Fruit fly (Drosophila melanogaster) whole organism, embryonic: ENCODE measurements around the gene MTPAP.

ENCODE experiments used
- CG11456 ChIP-seq: fragments of 200-800 bp; sonication (Bioruptor generic); IDR thresholded peaks from 3 replicates; pipeline ENCODE4 v1.3.6; 2022; ENCODE audit warnings: missing biosample characterization, missing genetic modification characterization
- CG11560 ChIP-seq: fragments of 200-800 bp; sonication (Bioruptor generic); IDR thresholded peaks from 3 replicates; pipeline ENCODE4 v1.3.6; 2022; ENCODE audit warnings: missing biosample characterization, missing genetic modification characterization
- CG12236 ChIP-seq: fragments of 200-800 bp; sonication (Bioruptor generic); optimal IDR thresholded peaks from 2 replicates; lab custom pipeline; 2016; ENCODE audit warnings: missing biosample characterization, missing genetic modification characterization
- CG1233 ChIP-seq: fragments of 200-800 bp; sonication (Bioruptor generic); optimal IDR thresholded peaks from 4 replicates; lab custom pipeline; 2018; ENCODE audit warnings: missing biosample characterization, mild to moderate bottlenecking, missing genetic modification characterization
- CG14860 ChIP-seq: fragments of 200-800 bp; sonication (Bioruptor generic); IDR thresholded peaks from 3 replicates; pipeline ENCODE4 v1.3.6; 2022; ENCODE audit warnings: missing biosample characterization, missing genetic modification characterization; ENCODE audit not compliant: partially characterized antibody
- CG15514 ChIP-seq: fragments of 200-800 bp; sonication (Bioruptor generic); optimal IDR thresholded peaks from 3 replicates; lab custom pipeline; 2017; ENCODE audit warnings: missing biosample characterization, missing genetic modification characterization, mild to moderate bottlenecking, moderate library complexity, missing genetic modification reagents
- CG15696 ChIP-seq: fragments of 200-800 bp; sonication (Bioruptor generic); optimal IDR thresholded peaks from 2 replicates; lab custom pipeline; 2019; ENCODE audit warnings: missing biosample characterization, mild to moderate bottlenecking, missing genetic modification characterization, moderate library complexity
- CG17186 ChIP-seq: fragments of 200-800 bp; sonication (Bioruptor generic); optimal IDR thresholded peaks from 3 replicates; lab custom pipeline; 2017; ENCODE audit warnings: missing biosample characterization, missing genetic modification reagents, missing genetic modification characterization
- CG17359 ChIP-seq: fragments of 200-800 bp; sonication (Bioruptor generic); optimal IDR thresholded peaks from 3 replicates; lab custom pipeline; 2018; ENCODE audit warnings: missing biosample characterization, mild to moderate bottlenecking, missing genetic modification characterization, moderate library complexity
- CG18476 ChIP-seq: fragments of 200-800 bp; sonication (Bioruptor generic); optimal IDR thresholded peaks from 2 replicates; lab custom pipeline; 2016; ENCODE audit warnings: missing biosample characterization, mild to moderate bottlenecking, missing genetic modification characterization
- CG2116 ChIP-seq: fragments of 200-800 bp; sonication (Bioruptor generic); optimal IDR thresholded peaks from 3 replicates; lab custom pipeline; 2018; ENCODE audit warnings: missing biosample characterization, mild to moderate bottlenecking, missing genetic modification characterization
- CG2199 ChIP-seq: fragments of 200-800 bp; sonication (Bioruptor generic); IDR thresholded peaks from 3 replicates; pipeline ENCODE4 v1.3.6; 2022; ENCODE audit warnings: missing biosample characterization, missing genetic modification characterization
- CG31388 ChIP-seq: fragments of 200-800 bp; sonication (Bioruptor generic); optimal IDR thresholded peaks from 2 replicates; lab custom pipeline; 2016; ENCODE audit warnings: missing biosample characterization, missing genetic modification characterization
- CG34422 ChIP-seq: fragments of 200-800 bp; sonication (Bioruptor generic); IDR thresholded peaks from 3 replicates; pipeline ENCODE4 v1.3.6; 2022; ENCODE audit warnings: missing biosample characterization, missing genetic modification characterization
- CG43689 ChIP-seq: fragments of 200-800 bp; sonication (Bioruptor generic); IDR thresholded peaks from 2 replicates; pipeline ENCODE4 v1.3.6; 2022; ENCODE audit warnings: missing biosample characterization, missing genetic modification characterization
- CG4424 ChIP-seq: fragments of 200-800 bp; sonication (Bioruptor generic); optimal IDR thresholded peaks from 3 replicates; lab custom pipeline; 2016; ENCODE audit warnings: missing biosample characterization, missing genetic modification characterization
- CG5245 ChIP-seq: fragments of 200-800 bp; sonication (Bioruptor generic); optimal IDR thresholded peaks from 3 replicates; lab custom pipeline; 2016; ENCODE audit warnings: missing biosample characterization, missing genetic modification characterization
- CG6689 ChIP-seq: fragments of 200-800 bp; sonication (Bioruptor generic); IDR thresholded peaks from 2 replicates; pipeline ENCODE4 v1.3.6; 2022; ENCODE audit warnings: missing biosample characterization, missing genetic modification characterization
- CG7357 ChIP-seq: fragments of 200-800 bp; sonication (Bioruptor generic); IDR thresholded peaks from 3 replicates; pipeline ENCODE4 v1.3.6; 2022; ENCODE audit warnings: missing biosample characterization, missing genetic modification characterization
- CG8388 ChIP-seq: fragments of 200-800 bp; sonication (Bioruptor generic); optimal IDR thresholded peaks from 2 replicates; lab custom pipeline; 2019; ENCODE audit warnings: missing biosample characterization, mild to moderate bottlenecking, missing genetic modification characterization, moderate library complexity
- CG9437 ChIP-seq: fragments of 200-800 bp; sonication (Bioruptor generic); optimal IDR thresholded peaks from 2 replicates; lab custom pipeline; 2018; ENCODE audit warnings: missing biosample characterization, mild to moderate bottlenecking, missing genetic modification characterization
- CG9609 ChIP-seq: fragments of 200-800 bp; sonication (Bioruptor generic); optimal IDR thresholded peaks from 3 replicates; lab custom pipeline; 2016; ENCODE audit warnings: missing biosample characterization, missing genetic modification characterization
- CoRest ChIP-seq: fragments of 200-800 bp; sonication (Bioruptor generic); optimal IDR thresholded peaks from 3 replicates; lab custom pipeline; 2018; ENCODE audit warnings: missing biosample characterization, mild to moderate bottlenecking, missing genetic modification characterization, moderate library complexity
- Drgx ChIP-seq: fragments of 200-800 bp; sonication (Bioruptor generic); IDR thresholded peaks from 2 replicates; pipeline ENCODE4 v1.3.6; 2022; ENCODE audit warnings: missing biosample characterization, missing genetic modification characterization
- GATAe ChIP-seq: fragments of 200-800 bp; sonication (Bioruptor generic); conservative IDR thresholded peaks from 2 replicates; pipeline ENCODE4 v1.3.6; 2022; ENCODE audit warnings: missing biosample characterization, missing genetic modification characterization
- HmgD ChIP-seq: fragments of 200-800 bp; sonication (Bioruptor generic); optimal IDR thresholded peaks from 3 replicates; lab custom pipeline; 2016; ENCODE audit warnings: missing biosample characterization, missing genetic modification characterization
- Hmr ChIP-seq: fragments of 200-800 bp; sonication (Bioruptor generic); optimal IDR thresholded peaks from 3 replicates; lab custom pipeline; 2017; ENCODE audit warnings: mild to moderate bottlenecking, missing biosample characterization, missing genetic modification reagents, missing genetic modification characterization
- Myb ChIP-seq: fragments of 200-800 bp; sonication (Bioruptor generic); optimal IDR thresholded peaks from 2 replicates; lab custom pipeline; 2016; ENCODE audit warnings: missing biosample characterization, missing genetic modification characterization
- Opbp ChIP-seq: fragments of 200-800 bp; sonication (Bioruptor generic); IDR thresholded peaks from 3 replicates; pipeline ENCODE4 v1.3.6; 2022; ENCODE audit warnings: missing biosample characterization, missing genetic modification characterization; ENCODE audit not compliant: partially characterized antibody
- Ravus ChIP-seq: fragments of 200-800 bp; sonication (Bioruptor generic); IDR thresholded peaks from 2 replicates; pipeline ENCODE4 v1.3.6; 2022; ENCODE audit warnings: missing biosample characterization, missing genetic modification characterization
- Scr ChIP-seq: fragments of 200-800 bp; sonication (Bioruptor generic); IDR thresholded peaks from 2 replicates; pipeline ENCODE4 v1.3.6; 2022; ENCODE audit warnings: missing biosample characterization, missing genetic modification characterization; ENCODE audit not compliant: partially characterized antibody
- Usf ChIP-seq: fragments of 200-800 bp; sonication (Bioruptor generic); optimal IDR thresholded peaks from 2 replicates; lab custom pipeline; 2017; ENCODE audit warnings: missing genotype, missing biosample characterization, missing genetic modification characterization
- bsh ChIP-seq, 2 experiments: fragments of 200-800 bp; sonication (Bioruptor generic); optimal IDR thresholded peaks; 2 replicates each; lab custom pipeline; 2017 to 2018; ENCODE audit warnings: mild to moderate bottlenecking in 2 of 2, missing biosample characterization in 2 of 2, missing genetic modification characterization in 2 of 2, moderate library complexity in 1 of 2
- ci ChIP-seq: fragments of 200-800 bp; sonication (Bioruptor generic); IDR thresholded peaks from 3 replicates; pipeline ENCODE4 v1.3.6; 2022; ENCODE audit warnings: missing biosample characterization, missing genetic modification characterization
- crc ChIP-seq: fragments of 200-800 bp; sonication (Bioruptor generic); optimal IDR thresholded peaks from 2 replicates; lab custom pipeline; 2016; ENCODE audit warnings: missing biosample characterization, missing genetic modification characterization
- exex ChIP-seq: fragments of 200-800 bp; sonication (Bioruptor generic); optimal IDR thresholded peaks from 4 replicates; lab custom pipeline; 2018; ENCODE audit warnings: missing biosample characterization, mild to moderate bottlenecking, missing genetic modification characterization, moderate library complexity
- gsb ChIP-seq: fragments of 200-800 bp; sonication (Bioruptor generic); IDR thresholded peaks from 2 replicates; pipeline ENCODE4 v1.3.6; 2022; ENCODE audit warnings: missing biosample characterization, missing genetic modification characterization
- her ChIP-seq: fragments of 200-800 bp; sonication (Bioruptor generic); optimal IDR thresholded peaks from 2 replicates; lab custom pipeline; 2016; ENCODE audit warnings: missing biosample characterization, missing genetic modification characterization
- insv ChIP-seq, 2 experiments: fragments of 200-800 bp; sonication (Bioruptor generic); optimal IDR thresholded peaks; 3 replicates each; lab custom pipeline; 2016 to 2018; ENCODE audit warnings: missing biosample characterization in 2 of 2, missing genetic modification characterization in 2 of 2
- luna ChIP-seq: fragments of 200-800 bp; sonication (Bioruptor generic); optimal IDR thresholded peaks from 2 replicates; lab custom pipeline; 2016; ENCODE audit warnings: missing biosample characterization, missing genetic modification characterization
- nerfin-1 ChIP-seq: fragments of 200-800 bp; sonication (Bioruptor generic); optimal IDR thresholded peaks from 3 replicates; lab custom pipeline; 2019; ENCODE audit warnings: missing biosample characterization, mild to moderate bottlenecking, missing genetic modification characterization, moderate library complexity
- oc ChIP-seq: fragments of 200-800 bp; sonication (Bioruptor generic); optimal IDR thresholded peaks from 2 replicates; lab custom pipeline; 2018; ENCODE audit warnings: missing biosample characterization, mild to moderate bottlenecking, missing genetic modification characterization, moderate library complexity
- org-1 ChIP-seq: fragments of 200-800 bp; sonication (Bioruptor generic); optimal IDR thresholded peaks from 2 replicates; lab custom pipeline; 2017; ENCODE audit warnings: missing biosample characterization, missing genetic modification characterization
- pan ChIP-seq, 4 experiments: fragments of >200 bp in 3 of 4; fragments of 200-800 bp in 1 of 4; sonication (Bioruptor generic) in 1 of 4; optimal IDR thresholded peaks in 3 of 4; IDR thresholded peaks in 1 of 4; 2 replicates each; pipeline versions ENCODE4 v1.3.6 to Lab custom; 2017 to 2022; ENCODE audit warnings: missing biosample characterization in 2 of 4, missing genetic modification characterization in 2 of 4, mixed read lengths in 1 of 4
- row ChIP-seq: fragments of 200-800 bp; sonication (Bioruptor generic); IDR thresholded peaks from 3 replicates; pipeline ENCODE4 v1.3.6; 2022; ENCODE audit warnings: missing biosample characterization, missing genetic modification characterization
- salm ChIP-seq: fragments of 200-800 bp; sonication (Bioruptor generic); optimal IDR thresholded peaks from 2 replicates; lab custom pipeline; 2018; ENCODE audit warnings: missing biosample characterization, mild to moderate bottlenecking, missing genetic modification characterization
- slou ChIP-seq: fragments of 200-800 bp; sonication (Bioruptor generic); optimal IDR thresholded peaks from 3 replicates; lab custom pipeline; 2016; ENCODE audit warnings: missing biosample characterization, missing genetic modification characterization
- so ChIP-seq: fragments of 200-800 bp; sonication (Bioruptor generic); IDR thresholded peaks from 3 replicates; pipeline ENCODE4 v1.3.6; 2022; ENCODE audit warnings: missing biosample characterization, missing genetic modification characterization
- sr ChIP-seq: fragments of 200-800 bp; sonication (Bioruptor generic); IDR thresholded peaks from 3 replicates; pipeline ENCODE4 v1.3.6; 2022; ENCODE audit warnings: missing biosample characterization, missing genetic modification characterization
- ssp ChIP-seq: fragments of 200-800 bp; sonication (Bioruptor generic); IDR thresholded peaks from 2 replicates; pipeline ENCODE4 v1.3.6; 2022; ENCODE audit warnings: missing biosample characterization, missing genetic modification characterization

The MTPAP gene

dm6 chrX:1337998-1338397 lies 11.2 kb downstream of the MTPAP start (continued):
- TF ChIP-seq bsh (GFP tag; optimal IDR thresholded peaks at IDR 0.05; lab: Kevin White, UChicago) (no peak), Myb (GFP tag; lab: Kevin White, UChicago) (no peak), insv (GFP tag; optimal IDR thresholded peaks at IDR 0.05; lab: Kevin White, UChicago) (no peak), CG31388 (no peak), salm (no peak), CG11560 (tag; lab: Robert Waterston, UW) (no peak), Usf (GFP tag; lab: Kevin White, UChicago) (no peak), gsb (no peak), slou (GFP tag; lab: Kevin White, UChicago) (no peak), CG18476 (no peak), row (GFP tag; lab: Robert Waterston, UW) (peak; percentile 12; the same call in 1 of the 3 replicates), CG12236 (GFP tag; lab: Kevin White, UChicago) (no peak), ci (0 out of 3 replicates have a peak, but pooled peaks have one; percentile 39), org-1 (GFP tag; lab: Kevin White, UChicago) (no peak), sr (GFP tag; lab: Robert Waterston, UW) (0 out of 3 replicates have a peak, but pooled peaks have one; percentile 31), exex (no peak), luna (GFP tag; lab: Kevin White, UChicago) (no peak), CG8388 (GFP tag; lab: Kevin White, UChicago) (no peak), CG9437 (GFP tag; lab: Kevin White, UChicago) (no peak), CG14860 (GFP tag; lab: Robert Waterston, UW) (no peak), pan (optimal IDR thresholded peaks at IDR 0.05; lab: Kevin White, UChicago) (no peak), pan (GFP tag; optimal IDR thresholded peaks at IDR 0.05 in 1 of 2, IDR thresholded peaks at IDR 0.05 in 1 of 2) (peak in 1 of 2 experiments; percentile 15), CG34422 (GFP tag; lab: Robert Waterston, UW) (peak; percentile 43; the same call in 1 of the 3 replicates), CG15696 (tag; lab: Kevin White, UChicago) (no peak), so (GFP tag; lab: Robert Waterston, UW) (no peak), CG5245 (GFP tag; lab: Kevin White, UChicago) (no peak), Ravus (GFP tag; lab: Robert Waterston, UW) (no peak)
- TF ChIP-seq, all 482 proteins: peak for 16

DNA sequence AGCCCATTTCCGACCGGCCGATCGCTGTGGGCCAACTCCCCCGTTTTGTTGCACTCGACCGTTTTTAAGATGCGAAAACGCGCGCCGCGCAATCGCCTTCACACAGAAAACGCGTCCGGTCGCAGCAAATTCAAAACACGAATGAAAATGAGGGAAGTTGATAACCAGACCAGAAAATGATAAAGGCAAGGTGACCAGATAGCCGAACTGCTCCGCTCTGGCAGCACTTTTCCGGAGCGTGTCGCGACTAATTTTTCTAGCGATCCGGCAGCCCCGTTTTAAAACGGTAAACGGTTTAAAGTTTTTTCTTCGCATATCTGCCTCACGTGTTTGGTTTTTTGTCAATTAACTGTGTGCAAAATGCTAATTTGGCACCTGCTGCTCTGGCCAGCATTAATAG lies 26.9 kb downstream of the MTPAP start, which contains the start of gene DAAM:
DAAM (minus strand) TSS at position 149 of the 400 bp plus-strand sequence.
- TF ChIP-seq nerfin-1 (tag; lab: Kevin White, UChicago) (peak; percentile 9), crc (GFP tag; lab: Kevin White, UChicago) (no peak), CG4424 (no peak), CG17359 (tag; lab: Kevin White, UChicago) (peak; percentile 6), CG17186 (GFP tag; lab: Kevin White, UChicago) (peak; percentile 65), CG1233 (GFP tag; lab: Kevin White, UChicago) (peak; percentile 9), Opbp (GFP tag; lab: Robert Waterston, UW) (peak; percentile 77; the same call in 2 of the 3 replicates), CG2199 (GFP tag; lab: Robert Waterston, UW) (peak; percentile 80; the same call in 2 of the 3 replicates), CG11560 (tag; lab: Robert Waterston, UW) (peak; percentile 54; the same call in 1 of the 3 replicates), Drgx (GFP tag; lab: Robert Waterston, UW) (no peak), CG7357 (no peak), CoRest (peak; percentile 63), CG9609 (GFP tag; lab: Kevin White, UChicago) (peak; percentile 20), Scr (GFP tag; lab: Robert Waterston, UW) (0 out of 2 replicates have a peak, but pooled peaks have one; percentile 29), ci (peak; percentile 75), CG43689 (GFP tag; lab: Robert Waterston, UW) (no peak), CG15514 (GFP tag; lab: Kevin White, UChicago) (peak; percentile 91), CG2116 (peak; percentile 59), oc (no peak), CG6689 (GFP tag; lab: Robert Waterston, UW) (no peak), HmgD (peak; percentile 75), CG15696 (tag; lab: Kevin White, UChicago) (peak; percentile 1), her (GFP tag; lab: Kevin White, UChicago) (peak; percentile 44), CG11456 (GFP tag; lab: Robert Waterston, UW) (peak; percentile 71; the same call in 1 of the 3 replicates), GATAe (GFP tag; lab: Robert Waterston, UW) (peak; percentile 70), Hmr (GFP tag; lab: Kevin White, UChicago) (peak; percentile 89), ssp (GFP tag; lab: Robert Waterston, UW) (no peak)
